Fruit fly (Drosophila melanogaster) whole organism, prepupa: ENCODE results near the gene Cp7Fa.

ENCODE experiments used
- Ets96B ChIP-seq: fragments of 200-800 bp; optimal IDR thresholded peaks from 2 replicates; lab custom pipeline; 2019; ENCODE audit warnings: missing biosample characterization, mild to moderate bottlenecking, missing genetic modification characterization, moderate library complexity
- fkh ChIP-seq: fragments of 200-800 bp; sonication (Bioruptor generic); optimal IDR thresholded peaks from 3 replicates; lab custom pipeline; 2017; ENCODE audit warnings: missing biosample characterization, mild to moderate bottlenecking, missing genetic modification characterization, moderate library complexity

dm6 chrX:8483671-8484070 is 13.0 kb downstream of the Cp7Fa start, which contains the start of gene CG33223:
- TF ChIP-seq Ets96B (tag; lab: Kevin White, UChicago): no peak
- TF ChIP-seq fkh (GFP tag; lab: Kevin White, UChicago): no peak
